Worm (Caenorhabditis elegans) whole organism, midembryonic: Measurements from ENCODE around the gene irld-21.
A peak's percentile ranks its signal among the peaks of the same experiment; 100 is the strongest.

Source experiments
- T22C8.4 ChIP-seq: fragments of 200-800 bp; sonication (Bioruptor generic); IDR thresholded peaks from 2 replicates; pipeline ENCODE4 v1.3.6; 2022; ENCODE audit warnings: missing genetic modification characterization, missing compliant biosample characterization
- cog-1 ChIP-seq: sonication (generic microtip); optimal IDR thresholded peaks from 2 replicates; lab custom pipeline; 2016; ENCODE audit warnings: missing genetic modification characterization, missing compliant biosample characterization
- flt-1 ChIP-seq: fragments of 200-800 bp; sonication (Bioruptor generic); IDR thresholded peaks from 2 replicates; pipeline ENCODE4 v1.3.6; 2022; ENCODE audit warnings: missing genetic modification characterization, missing compliant biosample characterization
- klf-2 ChIP-seq: fragments of 200-800 bp; sonication (Bioruptor generic); conservative IDR thresholded peaks from 2 replicates; pipeline ENCODE4 v1.3.6; 2022; ENCODE audit warnings: missing genetic modification reagents, missing genetic modification characterization, missing compliant biosample characterization
- med-1 ChIP-seq: sonication (generic microtip); optimal IDR thresholded peaks from 2 replicates; lab custom pipeline; 2017; ENCODE audit warnings: missing genetic modification characterization, mild to moderate bottlenecking, missing compliant biosample characterization, antibody characterized with exemption, missing genetic modification reagents; ENCODE audit not compliant: insufficient read depth
- ref-1 ChIP-seq: fragments of 200-800 bp; sonication (Bioruptor generic); conservative IDR thresholded peaks from 2 replicates; pipeline ENCODE4 v1.3.6; 2022; ENCODE audit warnings: missing genetic modification reagents, missing genetic modification characterization, missing compliant biosample characterization
- tab-1 ChIP-seq: fragments of 200-800 bp; sonication (Bioruptor generic); IDR thresholded peaks from 2 replicates; pipeline ENCODE4 v1.3.6; 2022; ENCODE audit warnings: missing genetic modification characterization, missing compliant biosample characterization
- ztf-23 ChIP-seq: fragments of 200-800 bp; sonication (Bioruptor generic); IDR thresholded peaks from 2 replicates; pipeline ENCODE4 v1.3.6; 2022; ENCODE audit warnings: missing genetic modification reagents, missing genetic modification characterization, missing compliant biosample characterization
- ztf-29 ChIP-seq: fragments of 200-800 bp; sonication (Bioruptor generic); IDR thresholded peaks from 2 replicates; pipeline ENCODE4 v1.3.6; 2022; ENCODE audit warnings: missing genetic modification reagents, missing genetic modification characterization, missing compliant biosample characterization

The irld-21 gene

DNA sequence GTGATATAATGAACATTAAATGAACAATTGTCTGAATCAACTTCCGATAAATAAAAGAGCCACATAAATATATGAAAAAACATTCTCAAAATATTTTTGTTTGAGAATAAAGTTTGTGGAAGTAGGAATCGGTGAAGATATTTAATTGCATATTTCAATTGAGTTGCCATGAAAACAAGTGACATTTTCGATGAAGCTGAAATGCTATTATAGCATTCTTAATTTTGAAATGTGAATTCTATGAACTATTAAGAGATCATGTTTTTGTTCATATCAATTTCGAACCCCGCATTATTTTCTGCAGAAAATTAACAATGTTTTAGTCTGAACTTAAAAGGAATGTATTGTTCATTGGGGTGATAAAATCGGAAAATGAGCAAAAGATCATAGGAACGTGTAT, at the start of gene irld-21:
Gene irld-21, minus strand, starts transcription at position 101 of the 400 bp plus-strand sequence.
- no peak for TF ChIP-seq tab-1

DNA sequence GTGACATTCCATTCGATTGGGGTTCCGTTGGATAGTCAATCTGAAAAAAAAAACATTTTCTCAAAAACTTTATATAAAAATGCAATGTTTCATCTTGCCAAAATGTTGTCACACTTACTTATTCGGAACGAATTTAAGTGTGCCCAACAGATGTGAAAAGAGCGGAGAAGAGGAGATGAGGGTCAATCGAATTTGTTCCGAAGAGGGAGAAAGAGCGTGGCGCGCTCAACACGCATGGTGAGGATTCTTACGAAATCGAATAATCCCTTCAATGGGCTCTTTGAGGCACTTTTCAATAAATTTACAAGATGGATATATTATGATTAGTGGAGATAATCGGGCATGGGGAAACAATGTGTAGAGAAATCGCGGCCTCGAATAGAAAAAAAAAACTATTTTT, 48.7 kb upstream of the irld-21 start:
- TF ChIP-seq tab-1 = no peak
- TF ChIP-seq ztf-23 (GFP tag; lab: Robert Waterston, UW) = no peak
- no peak for TF ChIP-seq cog-1 (tag; lab: Kevin White, UChicago)

DNA sequence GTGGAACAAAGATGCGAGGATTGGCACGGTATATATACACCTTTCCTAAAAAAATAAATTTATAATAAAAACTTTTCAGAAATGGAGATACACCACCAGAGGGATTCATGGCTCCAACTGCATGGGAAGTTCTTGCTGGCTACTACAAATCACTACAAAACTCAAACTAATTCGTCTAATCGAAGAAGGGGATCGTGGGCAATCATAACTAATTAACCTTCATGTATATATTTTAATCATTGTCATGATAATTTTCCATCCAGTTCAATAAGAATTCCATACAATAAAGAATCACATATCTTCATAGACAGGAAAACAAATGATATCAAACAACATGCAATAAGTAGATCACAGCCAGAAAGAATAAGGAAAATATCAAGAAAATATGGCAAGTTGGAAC, 42.0 kb upstream of the irld-21 start:
- TF ChIP-seq ztf-23 (GFP tag; lab: Robert Waterston, UW) (no peak), cog-1 (tag; lab: Kevin White, UChicago) (no peak), med-1 (no peak), ztf-29 (no peak), klf-2 (GFP tag; lab: Robert Waterston, UW) (no peak), flt-1 (GFP tag; lab: Robert Waterston, UW) (0 out of 2 replicates have a peak, but pooled peaks have one; percentile 12), T22C8.4 (GFP tag; lab: Robert Waterston, UW) (no peak), ref-1 (no peak)

DNA sequence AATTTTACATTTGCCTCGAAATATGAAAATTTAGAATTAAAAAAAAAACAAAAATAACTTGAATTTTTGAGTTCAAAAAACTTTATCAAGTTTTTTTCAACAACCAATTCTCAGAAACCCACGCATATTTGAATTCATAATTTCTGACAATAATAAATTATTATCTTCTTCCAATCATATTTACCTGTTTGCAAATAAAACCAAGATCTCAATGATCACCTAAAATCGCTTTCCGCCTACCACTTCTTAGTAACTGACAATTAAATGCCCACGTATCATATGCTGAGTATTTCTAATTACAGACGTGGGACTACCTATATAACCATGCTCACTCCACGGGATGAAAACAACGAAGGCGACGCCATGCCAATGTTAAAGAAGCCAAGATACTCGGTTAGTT, 39.6 kb upstream of the irld-21 start, which contains the start of gene pps-1:
Gene pps-1, plus strand, starts transcription at position 301 of the 400 bp plus-strand sequence.
- TF ChIP-seq ref-1 = no peak
- no peak for TF ChIP-seq ztf-23 (GFP tag; lab: Robert Waterston, UW)
- no peak for TF ChIP-seq flt-1 (GFP tag; lab: Robert Waterston, UW)
- no peak for TF ChIP-seq cog-1 (tag; lab: Kevin White, UChicago)
- no peak for TF ChIP-seq T22C8.4 (GFP tag; lab: Robert Waterston, UW)
- no peak for TF ChIP-seq ztf-29
- no peak for TF ChIP-seq klf-2 (GFP tag; lab: Robert Waterston, UW)
- no peak for TF ChIP-seq med-1
- TF ChIP-seq tab-1 = no peak

DNA sequence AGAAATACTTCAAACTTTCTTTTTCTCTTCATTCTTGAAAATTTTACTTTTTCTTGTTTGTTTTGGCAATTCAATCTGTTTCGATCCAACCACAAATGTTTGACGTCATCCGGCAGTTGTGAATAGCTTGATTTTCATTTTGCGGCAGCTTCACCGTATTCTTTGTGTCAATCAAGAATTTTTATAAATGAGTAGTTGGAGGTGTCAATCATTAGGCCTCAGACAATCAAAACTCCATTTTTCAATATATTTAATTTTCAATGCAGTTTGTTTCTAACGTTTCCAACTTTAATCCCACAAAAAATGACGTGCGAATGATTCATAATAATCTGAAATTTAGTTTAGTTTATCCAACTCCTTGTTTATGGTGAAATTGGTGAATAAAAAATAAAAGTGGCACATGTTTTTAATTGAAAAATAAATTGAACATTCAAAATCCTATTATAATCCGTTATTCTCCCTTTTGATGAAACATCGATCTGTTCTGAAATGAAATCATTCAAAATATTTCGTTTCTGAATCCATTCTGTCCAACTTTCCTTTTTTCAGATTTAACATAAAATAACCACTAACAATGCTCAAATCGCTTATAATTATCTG, 35.5 kb upstream of the irld-21 start, which contains the start of gene ttr-53:
Gene ttr-53, plus strand, starts transcription at position 550 of the 600 bp plus-strand sequence.
- TF ChIP-seq T22C8.4 (GFP tag; lab: Robert Waterston, UW) = no peak
- TF ChIP-seq klf-2 (GFP tag; lab: Robert Waterston, UW) = no peak
- TF ChIP-seq tab-1 = no peak
- TF ChIP-seq ztf-23 (GFP tag; lab: Robert Waterston, UW) = no peak
- no peak for TF ChIP-seq flt-1 (GFP tag; lab: Robert Waterston, UW)
- TF ChIP-seq cog-1 (tag; lab: Kevin White, UChicago) = no peak
- TF ChIP-seq ztf-29 = no peak
- no peak for TF ChIP-seq ref-1
- no peak for TF ChIP-seq med-1

DNA sequence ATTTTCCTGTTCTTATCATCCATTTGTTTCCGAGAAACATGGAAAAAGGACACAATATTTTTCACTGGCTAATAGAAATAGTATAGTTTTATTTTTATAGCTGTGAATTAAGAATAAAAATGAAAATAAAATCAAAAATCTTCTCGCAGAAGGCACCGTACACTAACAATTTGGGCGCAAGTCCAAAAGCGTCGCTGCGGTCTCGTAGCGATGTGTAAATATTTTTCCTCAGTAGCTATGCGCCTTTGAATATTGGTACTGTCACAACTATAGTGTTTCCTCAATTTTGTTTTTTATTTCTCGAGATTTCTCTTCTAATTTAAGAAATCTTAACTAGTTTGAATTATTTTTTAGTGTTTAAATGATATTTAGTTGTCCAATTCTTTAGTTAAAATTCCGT, 34.9 kb upstream of the irld-21 start:
- TF ChIP-seq tab-1 (no peak), ztf-23 (GFP tag; lab: Robert Waterston, UW) (no peak), cog-1 (tag; lab: Kevin White, UChicago) (no peak)

DNA sequence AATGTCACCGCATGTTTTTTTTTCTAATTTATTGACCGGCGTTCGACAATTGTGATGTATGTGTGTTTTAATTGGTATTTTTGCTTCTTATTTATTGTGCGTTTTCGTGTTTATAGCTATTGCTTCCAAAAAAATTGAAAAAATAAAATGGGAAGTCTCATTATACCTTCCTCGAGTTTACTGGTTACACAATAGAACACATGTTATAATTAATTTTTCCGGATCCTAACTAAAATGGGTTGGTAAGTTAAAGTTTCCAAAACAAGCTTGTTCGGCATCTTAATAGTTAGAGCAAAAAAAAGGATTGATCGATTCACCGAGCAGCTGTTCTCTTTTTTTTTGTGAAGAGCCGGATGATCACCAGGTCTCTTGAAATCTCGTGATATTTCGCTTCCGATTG, 33.4 kb upstream of the irld-21 start, which contains the start of gene ttr-54:
Gene ttr-54, plus strand, starts transcription at position 301 of the 400 bp plus-strand sequence.
- TF ChIP-seq ztf-23 (GFP tag; lab: Robert Waterston, UW) = no peak
- TF ChIP-seq tab-1 = no peak
- no peak for TF ChIP-seq flt-1 (GFP tag; lab: Robert Waterston, UW)
- TF ChIP-seq T22C8.4 (GFP tag; lab: Robert Waterston, UW) = no peak
- TF ChIP-seq ref-1 = no peak
- TF ChIP-seq ztf-29 = no peak
- TF ChIP-seq klf-2 (GFP tag; lab: Robert Waterston, UW) = no peak
- no peak for TF ChIP-seq med-1
- TF ChIP-seq cog-1 (tag; lab: Kevin White, UChicago) = no peak

DNA sequence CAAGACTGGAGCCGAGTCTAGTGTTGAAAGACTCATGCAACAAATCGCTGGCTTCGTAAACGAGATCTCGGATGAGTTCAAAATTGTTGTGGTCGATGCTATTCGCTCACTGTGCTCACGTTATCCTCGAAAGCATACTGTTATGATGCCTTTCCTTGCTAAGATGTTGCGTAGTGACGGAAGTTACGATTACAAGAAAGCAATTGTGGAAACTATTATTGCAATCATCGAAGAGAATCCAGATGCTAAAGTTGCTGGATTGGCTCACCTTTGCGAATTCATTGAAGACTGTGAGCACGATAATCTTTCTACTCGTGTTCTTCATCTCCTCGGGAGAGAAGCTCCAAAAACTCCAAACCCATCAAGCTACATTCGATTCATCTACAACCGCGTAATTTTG, 31.4 kb upstream of the irld-21 start:
- no peak for TF ChIP-seq ref-1
- TF ChIP-seq med-1 = no peak
- TF ChIP-seq T22C8.4 (GFP tag; lab: Robert Waterston, UW) = no peak
- TF ChIP-seq ztf-23 (GFP tag; lab: Robert Waterston, UW) = no peak
- TF ChIP-seq ztf-29 = no peak
- no peak for TF ChIP-seq cog-1 (tag; lab: Kevin White, UChicago)
- no peak for TF ChIP-seq klf-2 (GFP tag; lab: Robert Waterston, UW)
- TF ChIP-seq flt-1 (GFP tag; lab: Robert Waterston, UW) = no peak
- TF ChIP-seq tab-1 = no peak

DNA sequence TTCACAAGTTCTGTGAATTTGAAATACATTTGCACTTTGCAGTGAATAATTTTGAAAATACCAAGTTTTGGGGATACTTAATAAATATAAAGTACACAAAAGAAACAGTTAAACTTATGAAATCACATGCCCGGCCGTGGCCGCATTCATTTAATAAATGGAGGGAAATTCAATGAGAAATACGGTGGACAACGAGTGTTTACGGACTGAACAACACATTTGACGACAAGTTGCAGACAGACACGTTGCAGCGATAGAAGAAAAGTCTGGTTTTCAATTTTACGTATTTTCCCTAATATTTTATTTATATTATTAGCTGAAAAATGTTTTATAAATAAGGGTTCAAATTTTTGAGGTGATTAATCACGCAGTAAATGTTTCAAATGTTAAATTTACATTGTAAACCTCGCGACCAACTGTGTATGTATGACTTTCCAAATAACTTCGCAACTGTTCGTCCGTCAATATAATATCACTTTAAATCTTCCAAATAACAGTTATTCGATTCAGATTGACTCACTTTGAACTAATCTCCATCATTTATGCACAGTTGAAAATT, 29.4 kb upstream of the irld-21 start, which contains the start of gene copg-1:
Gene copg-1, plus strand, starts transcription at position 509 of the 559 bp plus-strand sequence.
- no peak for TF ChIP-seq med-1
- TF ChIP-seq flt-1 (GFP tag; lab: Robert Waterston, UW) = no peak
- no peak for TF ChIP-seq cog-1 (tag; lab: Kevin White, UChicago)
- no peak for TF ChIP-seq T22C8.4 (GFP tag; lab: Robert Waterston, UW)

DNA sequence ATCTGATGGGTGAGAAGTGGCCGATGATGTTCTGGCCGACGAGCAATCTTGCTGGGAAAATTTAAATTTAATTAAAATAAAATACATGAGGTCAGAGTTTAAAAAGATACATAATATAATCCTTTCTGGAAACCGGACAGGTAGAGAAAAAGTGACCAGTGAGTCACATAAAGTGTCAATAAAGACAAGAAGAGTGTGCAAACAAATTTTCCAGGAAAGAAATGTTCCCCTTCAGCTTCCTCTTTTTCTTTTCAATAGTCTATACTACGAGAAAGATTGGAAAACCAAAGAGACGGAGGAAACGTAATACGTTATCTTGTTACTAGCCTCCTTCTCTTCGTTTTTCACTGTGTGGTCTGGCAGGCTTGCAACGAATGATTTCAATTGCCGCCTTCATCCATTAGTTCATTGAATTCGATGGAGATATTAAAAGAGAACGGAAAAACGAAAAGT, 28.5 kb upstream of the irld-21 start, which contains the start of gene tsp-12:
Gene tsp-12, minus strand, starts transcription at position 51 of the 453 bp plus-strand sequence.
- no peak for TF ChIP-seq flt-1 (GFP tag; lab: Robert Waterston, UW)
- TF ChIP-seq med-1 = no peak
- TF ChIP-seq ref-1 = no peak
- no peak for TF ChIP-seq ztf-29
- no peak for TF ChIP-seq ztf-23 (GFP tag; lab: Robert Waterston, UW)
- TF ChIP-seq klf-2 (GFP tag; lab: Robert Waterston, UW) = no peak
- no peak for TF ChIP-seq cog-1 (tag; lab: Kevin White, UChicago)
- no peak for TF ChIP-seq tab-1
- TF ChIP-seq T22C8.4 (GFP tag; lab: Robert Waterston, UW) = no peak
